Fruit fly (Drosophila melanogaster): Measurements from ENCODE around the gene CG32106.

The CG32106 gene

dm6 chr3L:12778616-12779015 is at the start of gene CG32106:
TSS of gene CG32106 (minus strand) at chr3L:12778716.
- no peak for TF ChIP-seq CG17801 (GFP tag; optimal IDR thresholded peaks at IDR 0.05; ENCODE audit: partially characterized antibody)

dm6 chr3L:12827705-12828104 is 49.2 kb upstream of the CG32106 start:
- TF ChIP-seq CG17801 (GFP tag; optimal IDR thresholded peaks at IDR 0.05; ENCODE audit: partially characterized antibody): no peak

dm6 chr3L:12815756-12816155 is 37.2 kb upstream of the CG32106 start:
- no peak for TF ChIP-seq CG17801 (GFP tag; optimal IDR thresholded peaks at IDR 0.05; ENCODE audit: partially characterized antibody)

- TF ChIP-seq CG17801 (GFP tag; optimal IDR thresholded peaks at IDR 0.05; ENCODE audit: partially characterized antibody): peak; percentile 17
These were observed 36.3 kb upstream of the CG32106 start for dm6 chr3L:12814806-12815205.

- TF ChIP-seq CG17801 (GFP tag; optimal IDR thresholded peaks at IDR 0.05; ENCODE audit: partially characterized antibody): peak; percentile 65
These were observed 35.4 kb upstream of the CG32106 start, which contains the start of the genes Sf3a2 and CG42588 for dm6 chr3L:12813907-12814306. TSS of gene Sf3a2 (minus strand) at chr3L:12814019. TSS of gene CG42588 (plus strand) at chr3L:12814254.

dm6 chr3L:12808421-12808820 is 29.9 kb upstream of the CG32106 start, which contains the start of gene CG32110:
TSS of gene CG32110 (plus strand) at chr3L:12808721.
- no peak for TF ChIP-seq CG17801 (GFP tag; optimal IDR thresholded peaks at IDR 0.05; ENCODE audit: partially characterized antibody)

dm6 chr3L:12806290-12806743 is 27.8 kb upstream of the CG32106 start:
- TF ChIP-seq CG17801 (GFP tag; optimal IDR thresholded peaks at IDR 0.05; ENCODE audit: partially characterized antibody): peak; percentile 68

dm6 chr3L:12805660-12806289 is 27.3 kb upstream of the CG32106 start, which contains the start of gene Sap130:
TSS of gene Sap130 (plus strand) at chr3L:12805902.
- TF ChIP-seq CG17801 (GFP tag; optimal IDR thresholded peaks at IDR 0.05; ENCODE audit: partially characterized antibody): no peak

- peak; percentile 38 for TF ChIP-seq CG17801 (GFP tag; optimal IDR thresholded peaks at IDR 0.05; ENCODE audit: partially characterized antibody)
These were observed 26.2 kb upstream of the CG32106 start, which contains the start of gene Atg1 for dm6 chr3L:12804730-12805170. TSS of gene Atg1 (minus strand) at chr3L:12805116.

- no peak for TF ChIP-seq CG17801 (GFP tag; optimal IDR thresholded peaks at IDR 0.05; ENCODE audit: partially characterized antibody)
These were observed 25.7 kb upstream of the CG32106 start for dm6 chr3L:12804035-12804729.

- TF ChIP-seq CG17801 (GFP tag; optimal IDR thresholded peaks at IDR 0.05; ENCODE audit: partially characterized antibody): no peak
These were observed 24.9 kb upstream of the CG32106 start for dm6 chr3L:12803159-12804034.

- peak; percentile 44 for TF ChIP-seq CG17801 (GFP tag; optimal IDR thresholded peaks at IDR 0.05; ENCODE audit: partially characterized antibody)
These were observed 23.9 kb upstream of the CG32106 start for dm6 chr3L:12802443-12802865.

- TF ChIP-seq CG17801 (GFP tag; optimal IDR thresholded peaks at IDR 0.05; ENCODE audit: partially characterized antibody): no peak
These were observed 21.7 kb upstream of the CG32106 start for dm6 chr3L:12800167-12800566.

- TF ChIP-seq CG17801 (GFP tag; optimal IDR thresholded peaks at IDR 0.05; ENCODE audit: partially characterized antibody): no peak
These were observed 21.1 kb upstream of the CG32106 start for dm6 chr3L:12799431-12800147.

Measured in ovary, adult (tissue).